Worm (Caenorhabditis elegans): ENCODE results near the gene srh-298.

The srh-298 gene

DNA sequence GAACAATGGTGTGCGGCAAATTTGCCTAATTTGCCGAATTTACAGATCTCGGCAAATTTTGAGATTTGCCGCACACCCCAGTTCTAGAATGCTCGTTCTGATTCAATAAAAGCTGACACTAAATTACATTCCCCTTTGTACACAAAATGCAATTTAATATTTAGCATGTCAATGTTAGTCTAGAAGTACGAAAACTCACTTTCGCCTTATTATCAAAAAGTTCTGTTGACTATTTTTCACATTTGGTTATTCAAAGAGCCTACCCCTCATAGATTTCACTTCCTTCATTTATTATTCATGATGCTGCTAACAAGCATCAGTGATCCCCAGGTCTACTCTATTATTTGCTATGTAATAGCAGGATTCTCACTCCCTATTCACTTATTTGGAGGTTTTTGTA is at the start of gene srh-298:
TSS of gene srh-298 (plus strand) at position 301 of the 400 bp plus-strand sequence.
- no peak for TF ChIP-seq sdz-38 (tag; optimal IDR thresholded peaks at IDR 0.05)
- TF ChIP-seq T26A5.8 (tag; optimal IDR thresholded peaks at IDR 0.05): no peak
- TF ChIP-seq pbrm-1 (GFP tag; IDR thresholded peaks at IDR 0.05): no peak
- TF ChIP-seq tbp1 (GFP tag; optimal IDR thresholded peaks at IDR 0.05): no peak
- no peak for TF ChIP-seq ccch-3 (GFP tag; optimal IDR thresholded peaks at IDR 0.05)
- no peak for TF ChIP-seq K12H6.12 (tag; optimal IDR thresholded peaks at IDR 0.05)
- no peak for TF ChIP-seq nhr-120 (GFP tag; IDR thresholded peaks at IDR 0.05)
- TF ChIP-seq Y67H2A.10 (GFP tag; conservative IDR thresholded peaks at IDR 0.05): no peak
- no peak for TF ChIP-seq dpl-1 (GFP tag; optimal IDR thresholded peaks at IDR 0.05)
- TF ChIP-seq nhr-90 (tag; optimal IDR thresholded peaks at IDR 0.05): no peak

DNA sequence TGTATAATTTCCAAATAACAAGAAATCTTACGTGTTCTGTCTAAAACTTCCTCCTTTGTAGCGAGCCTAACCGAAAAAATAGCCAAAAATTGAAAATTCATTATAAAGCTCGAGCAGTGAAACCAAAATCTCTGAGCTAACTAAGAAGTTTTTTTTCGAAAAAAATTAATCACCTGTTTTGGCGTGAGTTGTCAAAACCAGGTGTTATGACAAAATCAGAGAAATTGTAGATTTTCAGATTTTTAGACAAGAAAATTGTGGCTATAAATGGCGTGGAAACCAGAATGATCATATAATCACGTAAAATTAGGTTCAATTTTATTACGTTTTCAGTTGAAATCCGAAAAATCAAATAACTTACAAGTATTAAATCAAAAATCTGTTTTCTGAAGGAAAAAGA is 45.6 kb upstream of the srh-298 start, which contains the start of gene sre-21:
TSS of gene sre-21 (minus strand) at position 101 of the 400 bp plus-strand sequence.
- TF ChIP-seq mel-28 (tag; optimal IDR thresholded peaks at IDR 0.05; ENCODE audit: borderline replicate concordance) (no peak), ztf-3 (GFP tag; optimal IDR thresholded peaks at IDR 0.05) (no peak), B0261.1 (tag; optimal IDR thresholded peaks at IDR 0.05) (no peak), F49E8.2 (tag; optimal IDR thresholded peaks at IDR 0.05; ENCODE audit: insufficient read depth) (no peak), ama-1 (optimal IDR thresholded peaks at IDR 0.05) (no peak), ama-1 (GFP tag; optimal IDR thresholded peaks at IDR 0.05) (no peak), snpc-3.4 (tag; optimal IDR thresholded peaks at IDR 0.05) (no peak), somi-1 (GFP tag; optimal IDR thresholded peaks at IDR 0.05) (no peak), egl-18 (GFP tag; IDR thresholded peaks at IDR 0.05) (no peak), nfyb-1 (GFP tag; IDR thresholded peaks at IDR 0.05) (no peak), ztf-6 (GFP tag; IDR thresholded peaks at IDR 0.05) (no peak)

DNA sequence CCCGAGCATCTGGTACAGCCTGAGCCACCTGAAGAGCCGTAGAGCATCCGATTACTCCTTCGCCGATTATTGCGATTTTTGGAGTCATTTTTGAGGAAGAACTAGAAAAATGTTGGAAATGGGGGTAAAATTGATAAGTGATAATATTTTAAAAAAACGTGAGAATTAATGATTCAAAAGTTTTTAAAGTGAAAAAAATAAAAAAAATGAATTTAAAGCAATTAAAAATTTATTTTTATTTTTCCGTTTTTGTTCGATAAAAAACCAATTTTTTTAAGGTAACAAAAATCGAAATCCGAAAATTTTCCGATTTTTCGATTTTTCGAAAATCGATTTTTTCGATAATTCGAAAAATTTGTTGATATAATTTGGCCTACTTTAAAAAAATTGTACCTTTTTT is 41.5 kb upstream of the srh-298 start, which contains the start of gene ddo-1:
TSS of gene ddo-1 (minus strand) at position 101 of the 400 bp plus-strand sequence.
- TF ChIP-seq akir-1 (GFP tag; optimal IDR thresholded peaks at IDR 0.05): no peak
- TF ChIP-seq F37B4.10 (GFP tag; IDR thresholded peaks at IDR 0.05): no peak
- no peak for TF ChIP-seq ceh-91 (GFP tag; IDR thresholded peaks at IDR 0.05)
- TF ChIP-seq ztf-22 (GFP tag; optimal IDR thresholded peaks at IDR 0.05): no peak
- no peak for TF ChIP-seq lin-54 (GFP tag; optimal IDR thresholded peaks at IDR 0.05)
- no peak for TF ChIP-seq sea-2 (GFP tag; IDR thresholded peaks at IDR 0.05)
- TF ChIP-seq F23B12.7 (tag; optimal IDR thresholded peaks at IDR 0.05; ENCODE audit: insufficient read depth): no peak
- no peak for TF ChIP-seq nhr-27 (tag; optimal IDR thresholded peaks at IDR 0.05)
- no peak for TF ChIP-seq Y67H2A.10 (GFP tag; conservative IDR thresholded peaks at IDR 0.05)
- TF ChIP-seq T07F8.4 (tag; optimal IDR thresholded peaks at IDR 0.05): no peak
- no peak for TF ChIP-seq sdz-38 (tag; optimal IDR thresholded peaks at IDR 0.05)
- TF ChIP-seq B0035.1 (tag; optimal IDR thresholded peaks at IDR 0.05): no peak
- TF ChIP-seq tbx-9 (tag; optimal IDR thresholded peaks at IDR 0.05; ENCODE audit: borderline replicate concordance): no peak
- TF ChIP-seq rpc-1 (optimal IDR thresholded peaks at IDR 0.05): no peak
- TF ChIP-seq rpc-1 (tag; optimal IDR thresholded peaks at IDR 0.05): no peak
- TF ChIP-seq lin-26 (GFP tag; IDR thresholded peaks at IDR 0.05): no peak

DNA sequence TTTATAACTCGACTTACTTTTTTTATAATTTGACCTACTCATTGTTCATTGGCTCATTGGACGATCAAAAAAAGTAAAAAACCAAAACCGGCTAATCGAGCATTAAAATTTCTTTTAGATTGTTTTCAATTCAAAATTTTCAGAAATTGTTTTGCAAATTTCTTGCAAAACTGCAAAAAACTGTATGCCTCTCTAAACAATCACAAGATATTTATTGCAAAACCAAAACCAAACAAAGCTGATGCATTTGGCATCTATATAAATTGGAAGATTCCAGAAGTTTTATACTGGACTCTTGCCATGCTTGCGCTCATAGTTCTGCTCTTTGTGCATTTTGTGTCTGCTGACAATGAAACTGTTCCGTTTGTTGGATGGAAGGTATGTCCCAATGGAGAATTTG is 41.0 kb upstream of the srh-298 start, which contains the start of gene C47A10.12:
TSS of gene C47A10.12 (plus strand) at position 301 of the 400 bp plus-strand sequence.
- TF ChIP-seq ztf-25 (GFP tag; IDR thresholded peaks at IDR 0.05) (no peak), sptf-2 (GFP tag; optimal IDR thresholded peaks at IDR 0.05) (no peak), let-526 (GFP tag; IDR thresholded peaks at IDR 0.05) (no peak), nhr-120 (GFP tag; IDR thresholded peaks at IDR 0.05) (no peak), ztf-22 (GFP tag; optimal IDR thresholded peaks at IDR 0.05) (no peak), cebp-1 (GFP tag; IDR thresholded peaks at IDR 0.05) (no peak), cebp-1 (tag; optimal IDR thresholded peaks at IDR 0.05) (no peak)
